Fruit fly (Drosophila melanogaster) whole organism, adult: ENCODE results near the gene ttm50.

Source experiments
- Hr96 ChIP-seq: fragments of 200-800 bp; sonication (Bioruptor generic); optimal IDR thresholded peaks from 2 replicates; lab custom pipeline; 2016; ENCODE audit warnings: missing biosample characterization, missing genetic modification characterization
- toe ChIP-seq: fragments of 200-800 bp; sonication (Bioruptor generic); optimal IDR thresholded peaks from 2 replicates; lab custom pipeline; 2016; ENCODE audit warnings: missing biosample characterization, missing genetic modification characterization

- TF ChIP-seq Hr96 (GFP tag; lab: Kevin White, UChicago) (no peak), toe (GFP tag; lab: Kevin White, UChicago) (no peak)
Measured at dm6 chrX:2713776-2714175, 18.2 kb downstream of the ttm50 start, which contains the start of the genes CG2685 and CG2694.
